Worm (Caenorhabditis elegans): ENCODE measurements around the gene unc-50.

unc-50 gene

DNA sequence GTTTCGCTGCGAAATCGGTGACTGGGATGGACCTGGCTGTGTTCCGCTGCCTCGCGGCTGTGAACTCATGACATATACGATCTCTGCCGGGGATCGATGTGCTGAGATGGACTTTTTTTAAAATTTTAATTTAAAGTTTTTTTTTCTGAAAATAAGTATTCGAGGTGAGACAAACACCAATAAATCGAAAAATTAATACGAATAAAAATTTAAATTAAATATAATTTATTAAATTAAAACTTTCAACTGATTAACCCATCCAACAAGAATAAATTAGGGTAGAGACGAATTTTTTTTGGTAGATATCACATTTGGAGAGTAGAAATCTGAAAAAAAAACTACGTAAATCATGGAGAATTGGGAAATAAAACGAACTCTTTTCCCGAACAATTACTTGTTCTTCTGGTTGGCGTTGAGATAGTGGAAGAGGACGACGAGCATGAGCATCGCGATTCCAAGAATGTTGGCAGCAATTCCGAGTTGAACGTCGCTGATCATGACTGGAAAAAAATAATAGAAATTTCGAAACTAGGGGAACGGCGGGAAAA is at the start of gene unc-50, which contains the start of gene ostf-4:
TSS of gene unc-50 (minus strand) at position 101 of the 548 bp plus-strand sequence.
TSS of gene ostf-4 (minus strand) at position 498 of the 548 bp plus-strand sequence.
- TF ChIP-seq flt-1 (GFP tag; IDR thresholded peaks at IDR 0.05) (no peak), med-1 (GFP tag; optimal IDR thresholded peaks at IDR 0.05; ENCODE audit: insufficient read depth) (no peak)

DNA sequence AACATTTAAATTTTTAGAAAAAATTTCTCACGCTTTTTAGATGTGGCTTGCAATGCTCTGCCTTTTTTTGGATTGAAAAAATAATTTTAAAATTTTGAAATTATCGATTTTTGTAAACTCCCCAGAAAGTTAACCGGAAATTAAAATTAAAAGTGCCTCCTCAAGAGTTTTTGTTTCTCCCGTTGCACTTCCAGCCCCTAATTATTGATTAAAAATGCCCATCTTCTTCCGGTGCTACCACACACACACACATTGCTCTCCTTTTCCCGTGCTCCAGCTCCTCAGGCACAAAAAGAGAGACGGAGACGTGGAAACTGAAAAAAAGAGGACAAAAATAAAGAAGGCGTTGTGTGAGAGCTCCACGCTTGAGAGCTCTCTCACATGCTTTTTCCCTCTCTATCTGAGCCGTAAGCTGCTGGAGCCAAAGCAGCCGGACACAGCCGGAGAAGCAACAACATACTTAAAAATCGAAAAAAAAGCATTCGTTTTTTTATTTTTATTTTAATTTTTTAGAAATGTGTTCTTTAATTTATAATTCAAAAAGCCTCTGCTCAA is 49.5 kb upstream of the unc-50 start:
- TF ChIP-seq ztf-29 (GFP tag; IDR thresholded peaks at IDR 0.05): no peak
- peak; percentile 32; the same call in 1 of the 2 replicates for TF ChIP-seq T22C8.4 (GFP tag; IDR thresholded peaks at IDR 0.05)

DNA sequence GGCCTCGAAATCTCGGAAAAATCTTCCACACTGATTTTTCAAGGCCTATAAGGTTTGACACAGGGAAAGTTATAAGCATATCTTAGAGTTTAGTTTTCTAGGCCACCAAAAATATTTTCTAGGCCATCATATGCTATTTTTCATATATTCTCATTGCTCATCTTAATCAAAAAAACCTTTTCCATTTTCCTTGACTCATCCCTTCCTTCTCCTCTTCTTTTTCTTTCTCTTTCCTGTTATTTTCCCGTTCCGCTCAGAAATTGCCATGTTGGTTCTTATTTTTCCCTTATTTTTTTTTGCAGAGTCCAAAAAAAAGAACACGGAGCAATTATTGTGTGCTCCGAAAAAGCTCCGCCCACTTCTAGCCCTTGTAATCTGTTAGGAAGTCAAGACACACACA is 46.7 kb upstream of the unc-50 start, which contains the start of gene tbc-8:
TSS of gene tbc-8 (plus strand) at position 301 of the 400 bp plus-strand sequence.
- TF ChIP-seq ztf-23 (GFP tag; IDR thresholded peaks at IDR 0.05): no peak

DNA sequence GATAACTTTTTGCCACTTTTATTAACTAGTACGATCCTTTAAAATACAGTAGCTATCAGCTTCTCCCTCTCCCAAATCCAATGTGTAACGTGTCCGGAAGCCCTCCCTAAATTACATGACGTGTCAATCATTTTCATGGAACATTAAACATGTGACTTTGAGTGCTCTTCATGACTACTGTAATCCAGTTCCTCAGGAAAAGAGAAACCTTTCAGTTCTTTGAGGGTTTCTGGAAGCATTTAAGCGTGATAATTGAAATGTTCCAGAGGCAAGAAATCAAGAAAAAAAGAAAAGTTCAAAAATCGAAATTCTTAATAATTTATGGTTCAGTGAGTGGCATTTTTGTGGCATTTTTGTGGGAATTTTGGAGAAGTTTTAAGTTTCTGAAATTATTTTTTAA is 45.0 kb upstream of the unc-50 start:
- TF ChIP-seq klf-2 (GFP tag; conservative IDR thresholded peaks at IDR 0.05) (no peak), ztf-29 (GFP tag; IDR thresholded peaks at IDR 0.05) (no peak), ref-1 (GFP tag; conservative IDR thresholded peaks at IDR 0.05) (no peak), cog-1 (tag; optimal IDR thresholded peaks at IDR 0.05) (no peak), med-1 (GFP tag; optimal IDR thresholded peaks at IDR 0.05; ENCODE audit: insufficient read depth) (no peak), ztf-23 (GFP tag; IDR thresholded peaks at IDR 0.05) (no peak), T22C8.4 (GFP tag; IDR thresholded peaks at IDR 0.05) (no peak), flt-1 (GFP tag; IDR thresholded peaks at IDR 0.05) (no peak), tab-1 (GFP tag; IDR thresholded peaks at IDR 0.05) (no peak)

DNA sequence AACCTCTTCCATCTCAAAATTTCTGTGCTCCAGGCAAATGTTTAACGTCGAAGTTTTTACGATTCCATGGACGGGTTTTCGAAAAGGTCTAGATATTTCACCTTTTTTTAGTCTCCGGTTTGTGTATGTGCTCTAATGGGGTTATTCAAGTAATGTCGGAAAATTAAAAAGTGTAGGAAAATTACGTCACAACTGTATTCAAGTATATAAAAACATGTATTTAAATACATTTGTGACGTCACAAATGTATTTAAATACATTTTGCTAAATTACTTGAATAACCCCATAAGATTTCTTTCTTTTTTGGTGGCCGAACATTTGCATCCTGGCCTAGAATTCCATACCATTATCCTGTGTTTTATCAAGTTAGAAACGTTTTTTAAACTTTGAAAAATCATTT is 43.5 kb upstream of the unc-50 start:
- no peak for TF ChIP-seq klf-2 (GFP tag; conservative IDR thresholded peaks at IDR 0.05)
- TF ChIP-seq cog-1 (tag; optimal IDR thresholded peaks at IDR 0.05): no peak
- no peak for TF ChIP-seq flt-1 (GFP tag; IDR thresholded peaks at IDR 0.05)
- no peak for TF ChIP-seq med-1 (GFP tag; optimal IDR thresholded peaks at IDR 0.05; ENCODE audit: insufficient read depth)

DNA sequence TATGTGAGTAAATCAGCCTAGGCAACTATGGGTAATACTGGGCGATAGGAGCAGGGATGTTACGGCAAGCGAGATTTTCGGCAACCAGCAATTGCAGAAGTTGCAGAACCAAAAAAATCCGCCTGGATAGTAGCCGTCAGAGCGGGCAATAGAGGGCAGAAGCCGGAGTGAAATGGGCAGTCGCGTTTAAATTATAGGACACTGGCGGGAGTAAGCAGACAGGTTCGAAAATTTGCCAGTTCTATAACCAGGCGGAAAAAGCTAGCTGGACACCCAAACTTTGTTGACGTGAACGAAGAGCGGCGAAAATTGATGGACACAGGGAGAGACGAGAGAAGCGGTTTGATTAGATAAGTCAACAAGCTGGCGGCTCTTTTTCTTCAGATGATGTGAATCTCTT is 42.0 kb upstream of the unc-50 start:
- TF ChIP-seq klf-2 (GFP tag; conservative IDR thresholded peaks at IDR 0.05) (no peak), tab-1 (GFP tag; IDR thresholded peaks at IDR 0.05) (no peak), flt-1 (GFP tag; IDR thresholded peaks at IDR 0.05) (no peak), ztf-23 (GFP tag; IDR thresholded peaks at IDR 0.05) (no peak)

ce11 chrIII:10358751-10359150 is 40.8 kb upstream of the unc-50 start:
- no peak for TF ChIP-seq flt-1 (GFP tag; IDR thresholded peaks at IDR 0.05)
- TF ChIP-seq ref-1 (GFP tag; conservative IDR thresholded peaks at IDR 0.05): no peak
- no peak for TF ChIP-seq ztf-23 (GFP tag; IDR thresholded peaks at IDR 0.05)
- TF ChIP-seq cog-1 (tag; optimal IDR thresholded peaks at IDR 0.05): no peak
- TF ChIP-seq med-1 (GFP tag; optimal IDR thresholded peaks at IDR 0.05; ENCODE audit: insufficient read depth): no peak
- no peak for TF ChIP-seq T22C8.4 (GFP tag; IDR thresholded peaks at IDR 0.05)
- no peak for TF ChIP-seq tab-1 (GFP tag; IDR thresholded peaks at IDR 0.05)
- no peak for TF ChIP-seq ztf-29 (GFP tag; IDR thresholded peaks at IDR 0.05)
- no peak for TF ChIP-seq klf-2 (GFP tag; conservative IDR thresholded peaks at IDR 0.05)

DNA sequence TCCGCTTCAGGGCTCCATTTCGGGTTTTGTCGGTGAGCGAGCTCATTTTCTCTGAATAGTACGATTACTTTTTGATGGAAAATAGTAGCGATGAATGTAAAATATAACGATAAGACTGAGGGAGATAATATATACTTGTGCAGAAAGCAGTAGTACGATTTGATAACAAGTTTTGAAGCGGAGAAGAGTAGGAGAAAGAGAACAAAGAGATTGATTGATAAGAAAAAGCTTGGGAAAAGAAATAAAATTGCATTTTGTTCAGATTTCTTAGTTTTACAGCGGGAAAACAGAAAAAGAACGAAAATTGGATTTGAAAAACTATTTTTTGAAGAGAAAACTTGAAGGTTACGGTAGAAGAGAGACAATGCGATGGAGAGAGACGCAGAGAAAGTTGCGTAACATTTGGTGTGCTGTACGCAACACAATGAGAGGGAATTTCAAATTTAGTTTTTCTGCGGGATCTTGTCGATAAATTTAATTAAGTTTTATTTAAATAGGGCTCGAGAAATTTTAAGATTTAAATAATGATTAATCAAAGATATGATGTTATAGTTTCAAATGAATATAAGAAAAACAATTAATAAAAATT is 39.7 kb upstream of the unc-50 start, which contains the start of gene umps-1:
TSS of gene umps-1 (minus strand) at position 51 of the 589 bp plus-strand sequence.
- TF ChIP-seq cog-1 (tag; optimal IDR thresholded peaks at IDR 0.05): no peak
- TF ChIP-seq T22C8.4 (GFP tag; IDR thresholded peaks at IDR 0.05): no peak
- TF ChIP-seq klf-2 (GFP tag; conservative IDR thresholded peaks at IDR 0.05): no peak
- TF ChIP-seq flt-1 (GFP tag; IDR thresholded peaks at IDR 0.05): no peak
- TF ChIP-seq ztf-23 (GFP tag; IDR thresholded peaks at IDR 0.05): no peak
- no peak for TF ChIP-seq tab-1 (GFP tag; IDR thresholded peaks at IDR 0.05)
- TF ChIP-seq ref-1 (GFP tag; conservative IDR thresholded peaks at IDR 0.05): no peak
- TF ChIP-seq ztf-29 (GFP tag; IDR thresholded peaks at IDR 0.05): no peak
- TF ChIP-seq med-1 (GFP tag; optimal IDR thresholded peaks at IDR 0.05; ENCODE audit: insufficient read depth): no peak

DNA sequence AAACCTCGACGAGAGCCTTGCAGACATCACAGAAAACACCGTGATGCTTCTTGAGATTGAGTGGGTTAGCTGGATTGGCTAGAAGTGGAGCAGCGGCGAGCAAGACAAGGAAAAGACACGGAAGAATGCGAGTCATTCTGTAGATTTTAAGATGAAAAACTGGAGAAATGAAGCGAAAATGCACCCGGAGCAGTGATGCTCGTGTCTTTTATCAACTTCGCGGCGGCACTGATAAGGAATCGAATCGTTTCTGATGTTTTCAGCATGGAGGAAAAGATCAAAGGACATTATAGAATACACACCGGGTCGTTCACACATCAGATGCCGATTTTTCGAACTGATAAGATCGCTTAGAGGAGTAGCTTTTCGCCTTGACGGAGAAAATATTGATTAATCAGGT is 37.4 kb upstream of the unc-50 start, which contains the start of gene spp-1:
TSS of gene spp-1 (minus strand) at position 287 of the 400 bp plus-strand sequence.
- no peak for TF ChIP-seq ztf-29 (GFP tag; IDR thresholded peaks at IDR 0.05)
- no peak for TF ChIP-seq ref-1 (GFP tag; conservative IDR thresholded peaks at IDR 0.05)
- TF ChIP-seq tab-1 (GFP tag; IDR thresholded peaks at IDR 0.05): no peak
- no peak for TF ChIP-seq T22C8.4 (GFP tag; IDR thresholded peaks at IDR 0.05)
- TF ChIP-seq med-1 (GFP tag; optimal IDR thresholded peaks at IDR 0.05; ENCODE audit: insufficient read depth): no peak
- no peak for TF ChIP-seq klf-2 (GFP tag; conservative IDR thresholded peaks at IDR 0.05)
- no peak for TF ChIP-seq cog-1 (tag; optimal IDR thresholded peaks at IDR 0.05)
- no peak for TF ChIP-seq ztf-23 (GFP tag; IDR thresholded peaks at IDR 0.05)
- TF ChIP-seq flt-1 (GFP tag; IDR thresholded peaks at IDR 0.05): no peak

ce11 chrIII:10354591-10354990 is 36.6 kb upstream of the unc-50 start:
- no peak for TF ChIP-seq flt-1 (GFP tag; IDR thresholded peaks at IDR 0.05)
- no peak for TF ChIP-seq med-1 (GFP tag; optimal IDR thresholded peaks at IDR 0.05; ENCODE audit: insufficient read depth)
- no peak for TF ChIP-seq ref-1 (GFP tag; conservative IDR thresholded peaks at IDR 0.05)
- no peak for TF ChIP-seq tab-1 (GFP tag; IDR thresholded peaks at IDR 0.05)
- TF ChIP-seq cog-1 (tag; optimal IDR thresholded peaks at IDR 0.05): no peak
- TF ChIP-seq T22C8.4 (GFP tag; IDR thresholded peaks at IDR 0.05): no peak
- no peak for TF ChIP-seq ztf-23 (GFP tag; IDR thresholded peaks at IDR 0.05)
- no peak for TF ChIP-seq ztf-29 (GFP tag; IDR thresholded peaks at IDR 0.05)
